Fruit fly (Drosophila melanogaster): ENCODE measurements around the gene Rev1.

Rev1 gene

DNA sequence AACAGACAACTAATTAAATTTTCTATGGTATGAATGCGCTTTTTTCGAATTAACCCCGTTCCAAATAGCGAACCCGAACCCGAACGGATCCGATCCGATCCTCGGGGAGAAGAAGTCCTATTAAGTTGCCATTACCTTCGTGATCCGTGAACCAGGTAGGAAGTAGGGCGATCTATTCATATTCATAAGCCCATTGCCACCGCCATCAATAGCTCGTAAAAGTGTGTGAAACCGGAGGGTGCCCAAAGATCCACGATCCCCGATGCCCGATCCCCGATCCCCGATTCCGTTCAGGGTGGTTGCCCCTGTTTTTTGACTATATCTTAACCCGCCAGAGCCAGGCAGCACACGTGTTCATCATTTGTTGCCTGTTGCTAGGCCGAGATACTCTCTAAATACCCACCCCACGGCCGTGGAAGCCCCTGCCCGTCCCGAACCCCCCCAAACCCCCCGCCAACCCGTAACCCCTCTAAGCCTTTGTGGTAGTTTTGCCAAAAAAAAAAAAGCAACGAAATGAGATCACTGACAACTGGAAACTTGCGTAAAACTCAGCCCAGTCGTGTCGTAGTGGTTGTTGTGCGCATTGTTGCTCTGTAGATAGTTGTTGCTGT, 8.6 kb upstream of the Rev1 start (continued):
- TF ChIP-seq CG9215 (GFP tag; IDR thresholded peaks at IDR 0.05) (no peak), dmrt99B (tag; optimal IDR thresholded peaks at IDR 0.05) (no peak), Kr (GFP tag; optimal IDR thresholded peaks at IDR 0.05) (no peak), fd96Cb (tag; optimal IDR thresholded peaks at IDR 0.05) (no peak), crol (GFP tag; IDR thresholded peaks at IDR 0.05) (peak; percentile 84), bbx (GFP tag; IDR thresholded peaks at IDR 0.05; ENCODE audit: partially characterized antibody) (no peak), CG6813 (GFP tag; optimal IDR thresholded peaks at IDR 0.05) (no peak), CG16779 (GFP tag; IDR thresholded peaks at IDR 0.05) (no peak), Aef1 (GFP tag; IDR thresholded peaks at IDR 0.05) (no peak), Deaf1 (tag; optimal IDR thresholded peaks at IDR 0.05) (peak; percentile 37), cad (GFP tag; optimal IDR thresholded peaks at IDR 0.05) (no peak), vfl (GFP tag; optimal IDR thresholded peaks at IDR 0.05) (no peak), rib (GFP tag; IDR thresholded peaks at IDR 0.05) (no peak), pb (GFP tag; optimal IDR thresholded peaks at IDR 0.05) (no peak), NK7.1 (GFP tag; optimal IDR thresholded peaks at IDR 0.05) (no peak), sqz (GFP tag; optimal IDR thresholded peaks at IDR 0.05) (peak; percentile 39), CG6791 (GFP tag; IDR thresholded peaks at IDR 0.05; ENCODE audit: partially characterized antibody) (no peak), kay (GFP tag; optimal IDR thresholded peaks at IDR 0.05) (no peak), gsb (GFP tag; IDR thresholded peaks at IDR 0.05) (no peak), ash1 (GFP tag; optimal IDR thresholded peaks at IDR 0.05) (no peak), otp (GFP tag; IDR thresholded peaks at IDR 0.05) (0 out of 3 replicates have a peak, but pooled peaks have one; percentile 37), Max (GFP tag; optimal IDR thresholded peaks at IDR 0.05) (no peak), wor (GFP tag; IDR thresholded peaks at IDR 0.05) (no peak), Abd-B (GFP tag; optimal IDR thresholded peaks at IDR 0.05) (no peak), CG13894 (tag; optimal IDR thresholded peaks at IDR 0.05) (peak; percentile 97), CG16815 (GFP tag; optimal IDR thresholded peaks at IDR 0.05) (no peak), Fer2 (tag; optimal IDR thresholded peaks at IDR 0.05) (no peak)

DNA sequence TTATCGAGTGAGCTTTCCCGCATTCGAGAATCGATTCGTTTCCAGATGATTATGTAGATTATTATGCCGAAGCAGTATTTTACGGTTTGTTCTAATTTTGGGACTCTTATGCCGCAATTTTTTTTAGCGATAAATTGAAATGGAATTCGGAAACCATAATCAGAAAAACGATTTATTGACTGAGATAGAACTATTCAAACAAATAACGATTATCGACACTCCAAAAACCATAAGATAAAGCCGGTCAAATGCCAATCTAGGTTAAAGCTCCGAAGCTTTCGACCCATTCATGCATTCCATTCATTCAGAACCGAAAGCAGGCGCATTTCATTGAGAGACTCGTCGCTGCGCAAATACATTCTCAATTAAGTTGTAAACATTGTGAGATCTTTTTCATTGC, 6.6 kb upstream of the Rev1 start:
- peak; percentile 31 for TF ChIP-seq Deaf1 (tag; optimal IDR thresholded peaks at IDR 0.05)
- peak; percentile 65 for TF ChIP-seq run (tag; optimal IDR thresholded peaks at IDR 0.05)
- TF ChIP-seq Hr78 (GFP tag; optimal IDR thresholded peaks at IDR 0.05): peak in 1 of 2 experiments; percentile 88
- TF ChIP-seq sens (GFP tag): peak; percentile 58
- no peak for TF ChIP-seq ase (GFP tag; IDR thresholded peaks at IDR 0.05)
- TF ChIP-seq CG2889 (GFP tag; IDR thresholded peaks at IDR 0.05): no peak
- peak; percentile 67 for TF ChIP-seq exex (tag; optimal IDR thresholded peaks at IDR 0.05)
- TF ChIP-seq sd (tag; optimal IDR thresholded peaks at IDR 0.05): peak; percentile 87
- TF ChIP-seq Pdp1 (GFP tag; optimal IDR thresholded peaks at IDR 0.05): peak in 1 of 2 experiments; percentile 23
- TF ChIP-seq Hmx (GFP tag; optimal IDR thresholded peaks at IDR 0.05): no peak
- no peak for TF ChIP-seq CG32772 (GFP tag; IDR thresholded peaks at IDR 0.05)
- TF ChIP-seq grn (GFP tag; optimal IDR thresholded peaks at IDR 0.05): peak; percentile 61
